Fruit fly (Drosophila melanogaster): ENCODE measurements around the gene Mipp1.

Gene Mipp1

dm6 chr3L:16582678-16583315, 9.7 kb upstream of the Mipp1 start, which contains the start of gene Rpn12 (continued):
- TF ChIP-seq CG7786 (GFP tag; optimal IDR thresholded peaks at IDR 0.05) (no peak), aop (GFP tag; IDR thresholded peaks at IDR 0.05) (no peak), Taf1 (GFP tag; IDR thresholded peaks at IDR 0.05) (0 out of 2 replicates have a peak, but pooled peaks have one; percentile 25), ATbp (GFP tag; optimal IDR thresholded peaks at IDR 0.05) (no peak), Bdp1 (GFP tag; optimal IDR thresholded peaks at IDR 0.05) (no peak), kah (GFP tag; optimal IDR thresholded peaks at IDR 0.05) (no peak), stwl (tag; optimal IDR thresholded peaks at IDR 0.05) (peak; percentile 70), sug (tag; optimal IDR thresholded peaks at IDR 0.05) (peak; percentile 38), lmd (GFP tag; IDR thresholded peaks at IDR 0.05) (no peak), Blimp-1 (GFP tag; optimal IDR thresholded peaks at IDR 0.05) (peak; percentile 53), NfI (GFP tag; optimal IDR thresholded peaks at IDR 0.05) (peak; percentile 37), E2f1 (GFP tag; IDR thresholded peaks at IDR 0.05) (no peak), CG4854 (GFP tag; optimal IDR thresholded peaks at IDR 0.05) (no peak), CG1603 (tag; optimal IDR thresholded peaks at IDR 0.05) (peak; percentile 50), Meics (GFP tag; optimal IDR thresholded peaks at IDR 0.05) (peak; percentile 26), CG5245 (GFP tag; optimal IDR thresholded peaks at IDR 0.05) (no peak), CG9215 (GFP tag; IDR thresholded peaks at IDR 0.05) (no peak), HLHmδ (GFP tag; optimal IDR thresholded peaks at IDR 0.05) (no peak), lilli (GFP tag; optimal IDR thresholded peaks at IDR 0.05) (peak; percentile 58), nerfin-2 (GFP tag; IDR thresholded peaks at IDR 0.05; ENCODE audit: partially characterized antibody) (peak; percentile 78), vnd (GFP tag; IDR thresholded peaks at IDR 0.05; ENCODE audit: partially characterized antibody) (peak; percentile 70; the same call in 2 of the 3 replicates), cg (GFP tag; optimal IDR thresholded peaks at IDR 0.05) (no peak), CG1529 (GFP tag; optimal IDR thresholded peaks at IDR 0.05) (no peak), Opbp (GFP tag; IDR thresholded peaks at IDR 0.05; ENCODE audit: partially characterized antibody) (peak; percentile 78; the same call in 2 of the 3 replicates), grau (tag; optimal IDR thresholded peaks at IDR 0.05) (peak; percentile 49), wor (GFP tag; IDR thresholded peaks at IDR 0.05) (no peak), Deaf1 (tag; optimal IDR thresholded peaks at IDR 0.05) (no peak), CG17912 (GFP tag; optimal IDR thresholded peaks at IDR 0.05) (no peak), CG14050 (GFP tag; IDR thresholded peaks at IDR 0.05) (no peak), CG7963 (GFP tag; IDR thresholded peaks at IDR 0.05; ENCODE audit: partially characterized antibody) (peak; percentile 74; the same call in 2 of the 3 replicates), CG11247 (GFP tag; IDR thresholded peaks at IDR 0.05) (0 out of 2 replicates have a peak, but pooled peaks have one; percentile 22), seq (GFP tag; IDR thresholded peaks at IDR 0.05) (no peak), CG10147 (GFP tag; optimal IDR thresholded peaks at IDR 0.05) (peak; percentile 59), CG10209 (GFP tag; optimal IDR thresholded peaks at IDR 0.05) (no peak), gce (GFP tag; IDR thresholded peaks at IDR 0.05) (no peak; the same call in 2 of the 3 replicates), Hr3 (GFP tag; optimal IDR thresholded peaks at IDR 0.05) (peak; percentile 5), CG9876 (GFP tag; optimal IDR thresholded peaks at IDR 0.05) (no peak), Scr (GFP tag; IDR thresholded peaks at IDR 0.05; ENCODE audit: partially characterized antibody) (peak; percentile 85), ssp (GFP tag; IDR thresholded peaks at IDR 0.05) (no peak), CG11695 (GFP tag; IDR thresholded peaks at IDR 0.05) (no peak), CG16813 (GFP tag; IDR thresholded peaks at IDR 0.05; ENCODE audit: partially characterized antibody) (peak; percentile 83), CG17359 (tag; optimal IDR thresholded peaks at IDR 0.05) (peak; percentile 14), Hr78 (GFP tag; optimal IDR thresholded peaks at IDR 0.05) (no peak), mld (GFP tag; IDR thresholded peaks at IDR 0.05; ENCODE audit: partially characterized antibody) (0 out of 3 replicates have a peak, but pooled peaks have one; percentile 49), Oli (tag; optimal IDR thresholded peaks at IDR 0.05) (no peak), CG4404 (GFP tag; IDR thresholded peaks at IDR 0.05) (no peak), schlank (tag; optimal IDR thresholded peaks at IDR 0.05) (no peak), zen2 (GFP tag; IDR thresholded peaks at IDR 0.05; ENCODE audit: partially characterized antibody) (peak; percentile 80)
